Worm (Caenorhabditis elegans) whole organism, L4 larva: ENCODE data around the gene smg-4.

Source experiments
- F49E8.2 ChIP-seq: sonication (generic microtip); optimal IDR thresholded peaks from 2 replicates; lab custom pipeline; 2016; ENCODE audit warnings: missing compliant biosample characterization, mild to moderate bottlenecking, missing genetic modification characterization, borderline replicate concordance
- T20F7.1 ChIP-seq: fragments of 200-800 bp; sonication (Bioruptor generic); optimal IDR thresholded peaks from 2 replicates; lab custom pipeline; 2018; ENCODE audit warnings: mild to moderate bottlenecking, missing genetic modification characterization, missing compliant biosample characterization
- ZK546.5 ChIP-seq, 2 experiments: sonication (generic microtip); optimal IDR thresholded peaks; 2 replicates each; lab custom pipeline; 2017; ENCODE audit warnings: missing biosample characterization in 2 of 2, missing genetic modification characterization in 2 of 2
- ceh-82 ChIP-seq: sonication (generic microtip); optimal IDR thresholded peaks from 2 replicates; lab custom pipeline; 2017; ENCODE audit warnings: missing biosample characterization, missing genetic modification characterization
- dpl-1 ChIP-seq: fragments of 150-350 bp; optimal IDR thresholded peaks from 2 replicates; lab custom pipeline; 2014; ENCODE audit warnings: missing biosample characterization, missing genetic modification reagents, missing genetic modification characterization
- fkh-10 ChIP-seq: fragments of 150-350 bp; optimal IDR thresholded peaks from 2 replicates; lab custom pipeline; 2014; ENCODE audit warnings: missing biosample characterization, missing genetic modification reagents, missing genetic modification characterization
- fos-1 ChIP-seq: fragments of 150-350 bp; optimal IDR thresholded peaks from 2 replicates; lab custom pipeline; 2014; ENCODE audit warnings: missing biosample characterization, missing genetic modification characterization
- lir-3 ChIP-seq: sonication (generic microtip); optimal IDR thresholded peaks from 2 replicates; lab custom pipeline; 2016; ENCODE audit warnings: mild to moderate bottlenecking, missing genetic modification characterization, missing compliant biosample characterization
- lsy-2 ChIP-seq, 2 experiments: fragments of 150-350 bp in 1 of 2; sonication (generic microtip) in 1 of 2; optimal IDR thresholded peaks; 2 replicates each; lab custom pipeline; 2014 to 2017; ENCODE audit warnings: missing biosample characterization in 2 of 2, missing genetic modification characterization in 2 of 2
- nhr-77 ChIP-seq: fragments of 150-350 bp; optimal IDR thresholded peaks from 2 replicates; lab custom pipeline; 2014; ENCODE audit warnings: missing biosample characterization, missing genetic modification characterization
- set-16 ChIP-seq: fragments of 200-800 bp; sonication (Bioruptor generic); IDR thresholded peaks from 2 replicates; pipeline ENCODE4 v1.3.6; 2022; ENCODE audit warnings: missing genetic modification reagents, missing genetic modification characterization, missing compliant biosample characterization
- tag-97 ChIP-seq: fragments of 200-800 bp; sonication (Bioruptor generic); IDR thresholded peaks from 2 replicates; pipeline ENCODE4 v1.3.6; 2022; ENCODE audit warnings: missing genetic modification characterization, missing compliant biosample characterization
- ztf-7 ChIP-seq: fragments of 150-350 bp; optimal IDR thresholded peaks from 2 replicates; lab custom pipeline; 2014; ENCODE audit warnings: missing biosample characterization, missing genetic modification characterization

DNA sequence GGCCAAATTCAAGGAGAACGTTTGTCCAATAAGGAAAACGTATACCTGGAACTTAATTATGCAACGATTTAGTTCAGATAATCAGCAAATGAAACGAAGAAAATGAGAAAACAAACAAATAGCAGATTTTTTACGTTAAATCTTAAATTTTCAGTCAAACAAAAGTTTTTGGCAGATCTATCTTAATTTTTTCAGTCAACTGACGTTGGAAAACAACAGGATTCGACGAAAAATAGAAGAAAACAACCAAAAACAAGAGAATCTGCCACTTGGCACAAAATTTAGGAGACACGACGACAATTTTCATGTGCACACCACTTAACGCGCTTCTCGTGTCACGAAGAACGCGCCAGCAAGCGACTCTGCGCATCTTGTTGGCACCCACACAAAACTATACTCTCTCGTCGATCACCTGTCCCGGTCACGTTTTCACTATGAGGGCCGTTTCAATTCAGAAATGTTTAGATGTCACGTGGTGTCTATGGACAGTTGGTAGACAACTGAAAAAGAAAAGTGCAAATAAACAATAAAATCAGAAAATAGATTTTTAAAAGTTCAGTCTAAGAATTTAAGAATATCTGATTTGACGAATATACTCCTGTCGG is 12.2 kb upstream of the smg-4 start, which contains the start of gene ztf-7:
- TF ChIP-seq lsy-2 (tag; optimal IDR thresholded peaks at IDR 0.05; lab: Kevin White, UChicago) (peak; percentile 80 to 95), T20F7.1 (peak; percentile 91), set-16 (GFP tag; lab: Robert Waterston, UW) (no peak; the same call in 1 of the 2 replicates), ztf-7 (tag; lab: Kevin White, UChicago) (peak; percentile 73), nhr-77 (tag; lab: Kevin White, UChicago) (peak; percentile 97), ceh-82 (tag; lab: Kevin White, UChicago) (no peak), fos-1 (tag; lab: Kevin White, UChicago) (no peak), fkh-10 (GFP tag; lab: Kevin White, UChicago) (no peak), ZK546.5 (tag; optimal IDR thresholded peaks at IDR 0.05; lab: Kevin White, UChicago) (no peak), tag-97 (GFP tag; lab: Robert Waterston, UW) (no peak), F49E8.2 (tag; lab: Kevin White, UChicago) (peak; percentile 51), dpl-1 (GFP tag; lab: Kevin White, UChicago) (peak; percentile 87), lir-3 (tag; lab: Kevin White, UChicago) (no peak)
